Worm (Caenorhabditis elegans): Measurements from ENCODE around the gene nhr-288.

Gene nhr-288

ce11 chrV:18359888-18360287 lies 22.6 kb downstream of the nhr-288 start, which contains the start of gene C08E8.5:
C08E8.5 (minus strand) TSS chrV:18359988.
- no peak for TF ChIP-seq ces-1 (GFP tag; optimal IDR thresholded peaks at IDR 0.05)
- TF ChIP-seq snpc-4 (tag; optimal IDR thresholded peaks at IDR 0.05): no peak
- no peak for TF ChIP-seq flh-1 (GFP tag; optimal IDR thresholded peaks at IDR 0.05)
- TF ChIP-seq ceh-83 (GFP tag; optimal IDR thresholded peaks at IDR 0.05): no peak
- TF ChIP-seq mab-5 (tag; optimal IDR thresholded peaks at IDR 0.05): no peak
- no peak for TF ChIP-seq sptf-1 (tag; optimal IDR thresholded peaks at IDR 0.05)

ce11 chrV:18355742-18356141 lies 26.7 kb downstream of the nhr-288 start, which contains the start of gene C08E8.2:
C08E8.2 (minus strand) TSS chrV:18355842.
- TF ChIP-seq ces-1 (GFP tag; optimal IDR thresholded peaks at IDR 0.05) (no peak), ham-2 (GFP tag; optimal IDR thresholded peaks at IDR 0.05) (no peak), lin-32 (GFP tag; optimal IDR thresholded peaks at IDR 0.05) (no peak), blmp-1 (tag; optimal IDR thresholded peaks at IDR 0.05) (no peak), bed-3 (GFP tag; optimal IDR thresholded peaks at IDR 0.05) (no peak), elt-1 (tag; optimal IDR thresholded peaks at IDR 0.05; ENCODE audit: borderline replicate concordance, insufficient read depth) (no peak), ztf-11 (tag; optimal IDR thresholded peaks at IDR 0.05) (no peak), M03D4.4 (tag; optimal IDR thresholded peaks at IDR 0.05) (no peak), nhr-12 (tag; optimal IDR thresholded peaks at IDR 0.05) (no peak), nhr-237 (tag; optimal IDR thresholded peaks at IDR 0.05) (no peak), zip-8 (tag; optimal IDR thresholded peaks at IDR 0.05) (no peak), snpc-4 (tag; optimal IDR thresholded peaks at IDR 0.05) (no peak), lsy-2 (tag; optimal IDR thresholded peaks at IDR 0.05) (no peak), ceh-39 (tag; optimal IDR thresholded peaks at IDR 0.05) (no peak), unc-62 (GFP tag; optimal IDR thresholded peaks at IDR 0.05) (no peak), sptf-1 (tag; optimal IDR thresholded peaks at IDR 0.05) (no peak)

- TF ChIP-seq nhr-12 (tag; optimal IDR thresholded peaks at IDR 0.05) (no peak), sem-2 (GFP tag; optimal IDR thresholded peaks at IDR 0.05) (no peak), pha-4 (tag; optimal IDR thresholded peaks at IDR 0.05) (no peak)
Observed at ce11 chrV:18354299-18354698, 28.2 kb downstream of the nhr-288 start.

ce11 chrV:18350721-18351120 lies 31.8 kb downstream of the nhr-288 start, which contains the start of gene C08E8.11:
C08E8.11 (plus strand) TSS chrV:18351021.
- TF ChIP-seq elt-3 (tag; optimal IDR thresholded peaks at IDR 0.05): no peak
- TF ChIP-seq unc-39 (tag; optimal IDR thresholded peaks at IDR 0.05): no peak
- no peak for TF ChIP-seq mls-2 (tag; optimal IDR thresholded peaks at IDR 0.05)
- no peak for TF ChIP-seq ceh-39 (tag; optimal IDR thresholded peaks at IDR 0.05)
- TF ChIP-seq cnd-1 (tag; optimal IDR thresholded peaks at IDR 0.05): no peak
- TF ChIP-seq mab-5 (tag; optimal IDR thresholded peaks at IDR 0.05): no peak
- TF ChIP-seq ceh-43 (GFP tag; optimal IDR thresholded peaks at IDR 0.05): no peak
- no peak for TF ChIP-seq lsy-2 (tag; optimal IDR thresholded peaks at IDR 0.05)
- TF ChIP-seq sptf-1 (tag; optimal IDR thresholded peaks at IDR 0.05): no peak
- TF ChIP-seq flh-1 (GFP tag; optimal IDR thresholded peaks at IDR 0.05): no peak
- TF ChIP-seq blmp-1 (tag; optimal IDR thresholded peaks at IDR 0.05): no peak
- no peak for TF ChIP-seq nhr-76 (tag; optimal IDR thresholded peaks at IDR 0.05)

ce11 chrV:18350046-18350445 lies 32.4 kb downstream of the nhr-288 start, which contains the start of gene C08E8.3:
C08E8.3 (plus strand) TSS chrV:18350129.
- TF ChIP-seq ceh-43 (GFP tag; optimal IDR thresholded peaks at IDR 0.05) (no peak), ces-1 (GFP tag; optimal IDR thresholded peaks at IDR 0.05) (no peak), lin-32 (GFP tag; optimal IDR thresholded peaks at IDR 0.05) (no peak), ham-2 (GFP tag; optimal IDR thresholded peaks at IDR 0.05) (no peak), mep-1 (tag; optimal IDR thresholded peaks at IDR 0.05) (no peak), tbx-8 (GFP tag; optimal IDR thresholded peaks at IDR 0.05) (no peak), elt-3 (tag; optimal IDR thresholded peaks at IDR 0.05) (no peak)

ce11 chrV:18346080-18346479 lies 36.4 kb downstream of the nhr-288 start:
- peak; percentile 30 for TF ChIP-seq elt-3 (tag; optimal IDR thresholded peaks at IDR 0.05)
- TF ChIP-seq bed-3 (GFP tag; optimal IDR thresholded peaks at IDR 0.05): no peak
